Worm (Caenorhabditis elegans): ENCODE measurements around the gene T14F9.2.

Gene T14F9.2

ce11 chrX:2210751-2211150 lies 23.4 kb upstream of the T14F9.2 start, which contains the start of gene peb-1:
Gene peb-1 (plus strand): TSS chrX:2211051.
- no peak for TF ChIP-seq flt-1 (GFP tag; IDR thresholded peaks at IDR 0.05)
- no peak for TF ChIP-seq ref-1 (GFP tag; conservative IDR thresholded peaks at IDR 0.05)
- no peak for TF ChIP-seq cog-1 (tag; optimal IDR thresholded peaks at IDR 0.05)
- TF ChIP-seq med-1 (GFP tag; optimal IDR thresholded peaks at IDR 0.05; ENCODE audit: insufficient read depth): no peak
- TF ChIP-seq tab-1 (GFP tag; IDR thresholded peaks at IDR 0.05): no peak

DNA sequence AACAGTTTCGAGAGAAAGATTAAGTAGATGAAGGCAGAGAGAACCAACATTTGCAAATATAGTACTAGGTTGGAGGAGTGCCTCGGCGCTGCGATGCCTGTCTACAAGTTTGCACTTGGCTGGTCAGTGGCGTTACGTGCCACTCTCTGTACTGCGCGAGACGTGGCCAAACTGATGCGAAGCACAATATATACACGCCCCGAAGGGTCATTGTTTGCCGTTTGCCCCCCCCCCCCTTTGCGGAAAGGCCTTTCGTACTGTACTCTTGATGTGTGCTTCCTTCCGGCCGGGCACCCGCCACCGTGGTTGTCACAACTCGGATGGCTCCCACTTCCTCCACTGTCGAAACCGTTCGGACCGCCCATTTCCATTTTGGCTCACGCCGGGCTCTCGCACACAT lies 22.0 kb upstream of the T14F9.2 start:
- TF ChIP-seq ztf-23 (GFP tag; IDR thresholded peaks at IDR 0.05): no peak
- TF ChIP-seq flt-1 (GFP tag; IDR thresholded peaks at IDR 0.05): no peak
- TF ChIP-seq med-1 (GFP tag; optimal IDR thresholded peaks at IDR 0.05; ENCODE audit: insufficient read depth): no peak
- no peak for TF ChIP-seq T22C8.4 (GFP tag; IDR thresholded peaks at IDR 0.05)
- TF ChIP-seq cog-1 (tag; optimal IDR thresholded peaks at IDR 0.05): no peak
- TF ChIP-seq klf-2 (GFP tag; conservative IDR thresholded peaks at IDR 0.05): no peak
- no peak for TF ChIP-seq tab-1 (GFP tag; IDR thresholded peaks at IDR 0.05)
- no peak for TF ChIP-seq ztf-29 (GFP tag; IDR thresholded peaks at IDR 0.05)
- TF ChIP-seq ref-1 (GFP tag; conservative IDR thresholded peaks at IDR 0.05): no peak

DNA sequence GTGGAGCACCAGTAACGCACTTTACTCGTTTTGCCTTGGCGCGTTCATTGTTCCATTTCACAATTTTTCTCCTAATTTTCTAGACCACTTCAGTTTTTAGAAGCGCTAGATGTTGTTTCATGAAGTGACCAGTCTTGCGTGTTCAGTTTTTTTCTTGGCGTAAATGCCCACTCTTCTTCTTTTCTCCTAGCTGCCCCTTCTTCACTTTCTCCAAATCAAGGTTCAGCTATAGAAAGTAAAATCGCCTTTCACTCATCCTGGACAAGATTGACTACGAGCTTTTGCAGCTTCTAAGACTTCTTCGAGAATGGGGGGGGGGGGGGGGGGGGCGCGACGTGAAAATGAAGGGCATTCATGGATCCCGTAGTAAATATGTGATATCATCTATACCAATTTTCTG lies 21.4 kb upstream of the T14F9.2 start:
- TF ChIP-seq cog-1 (tag; optimal IDR thresholded peaks at IDR 0.05) (no peak), ref-1 (GFP tag; conservative IDR thresholded peaks at IDR 0.05) (no peak), med-1 (GFP tag; optimal IDR thresholded peaks at IDR 0.05; ENCODE audit: insufficient read depth) (no peak), flt-1 (GFP tag; IDR thresholded peaks at IDR 0.05) (no peak), ztf-29 (GFP tag; IDR thresholded peaks at IDR 0.05) (no peak), ztf-23 (GFP tag; IDR thresholded peaks at IDR 0.05) (no peak), klf-2 (GFP tag; conservative IDR thresholded peaks at IDR 0.05) (no peak), T22C8.4 (GFP tag; IDR thresholded peaks at IDR 0.05) (no peak), tab-1 (GFP tag; IDR thresholded peaks at IDR 0.05) (no peak)

ce11 chrX:2213400-2214362 lies 20.4 kb upstream of the T14F9.2 start:
- TF ChIP-seq ztf-23 (GFP tag; IDR thresholded peaks at IDR 0.05): 0 out of 2 replicates have a peak, but pooled peaks have one; percentile 13
- TF ChIP-seq ztf-29 (GFP tag; IDR thresholded peaks at IDR 0.05): no peak

DNA sequence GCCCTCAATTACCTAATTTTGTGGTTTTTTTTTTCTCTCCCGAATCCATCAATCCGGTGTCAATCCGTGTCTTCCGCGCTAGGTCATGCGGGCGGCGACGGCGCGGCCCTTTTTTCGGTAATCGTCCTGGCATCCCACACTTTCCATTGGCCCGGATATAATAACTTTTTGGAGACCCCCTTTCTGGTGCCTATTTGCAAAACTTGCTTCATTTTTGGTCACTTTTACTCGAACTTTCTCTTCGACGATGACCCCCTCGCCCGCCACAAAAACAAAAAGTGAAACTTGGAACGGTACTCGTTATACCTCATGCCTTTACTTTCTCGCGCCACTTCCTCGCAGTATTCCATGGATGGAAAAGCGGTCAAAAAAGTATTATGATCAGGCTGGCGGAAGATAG lies 19.7 kb upstream of the T14F9.2 start:
- TF ChIP-seq flt-1 (GFP tag; IDR thresholded peaks at IDR 0.05): no peak
- no peak for TF ChIP-seq med-1 (GFP tag; optimal IDR thresholded peaks at IDR 0.05; ENCODE audit: insufficient read depth)
- no peak for TF ChIP-seq ztf-29 (GFP tag; IDR thresholded peaks at IDR 0.05)
- TF ChIP-seq ref-1 (GFP tag; conservative IDR thresholded peaks at IDR 0.05): no peak
- TF ChIP-seq klf-2 (GFP tag; conservative IDR thresholded peaks at IDR 0.05): no peak
- TF ChIP-seq ztf-23 (GFP tag; IDR thresholded peaks at IDR 0.05): no peak
- TF ChIP-seq tab-1 (GFP tag; IDR thresholded peaks at IDR 0.05): no peak
- no peak for TF ChIP-seq T22C8.4 (GFP tag; IDR thresholded peaks at IDR 0.05)
- TF ChIP-seq cog-1 (tag; optimal IDR thresholded peaks at IDR 0.05): no peak

ce11 chrX:2215108-2215507 lies 19.0 kb upstream of the T14F9.2 start:
- no peak for TF ChIP-seq med-1 (GFP tag; optimal IDR thresholded peaks at IDR 0.05; ENCODE audit: insufficient read depth)
- no peak for TF ChIP-seq cog-1 (tag; optimal IDR thresholded peaks at IDR 0.05)
- TF ChIP-seq tab-1 (GFP tag; IDR thresholded peaks at IDR 0.05): no peak
- TF ChIP-seq T22C8.4 (GFP tag; IDR thresholded peaks at IDR 0.05): no peak
- no peak for TF ChIP-seq klf-2 (GFP tag; conservative IDR thresholded peaks at IDR 0.05)
- no peak; the same call in 1 of the 2 replicates for TF ChIP-seq flt-1 (GFP tag; IDR thresholded peaks at IDR 0.05)
- TF ChIP-seq ztf-29 (GFP tag; IDR thresholded peaks at IDR 0.05): no peak
- TF ChIP-seq ztf-23 (GFP tag; IDR thresholded peaks at IDR 0.05): no peak
- no peak for TF ChIP-seq ref-1 (GFP tag; conservative IDR thresholded peaks at IDR 0.05)

DNA sequence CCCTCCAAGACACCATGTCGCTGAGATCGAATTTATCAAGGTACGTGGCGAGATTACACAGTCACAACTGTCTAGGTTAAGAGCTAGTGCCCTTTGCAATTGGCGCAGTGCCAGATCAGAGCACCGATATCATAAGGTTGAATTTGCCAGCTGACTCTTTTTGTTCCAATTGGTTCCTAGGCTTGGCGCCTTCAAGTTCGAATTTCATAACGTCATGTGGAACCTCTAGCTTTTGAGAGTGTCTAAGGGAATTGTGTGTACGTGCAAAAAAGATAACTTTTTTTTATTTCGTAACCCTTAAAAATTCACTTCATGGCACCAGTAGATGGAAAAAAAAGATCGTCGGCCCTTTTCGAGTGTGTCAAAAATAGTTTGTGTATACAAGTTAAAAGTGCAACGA lies 17.9 kb upstream of the T14F9.2 start:
- TF ChIP-seq cog-1 (tag; optimal IDR thresholded peaks at IDR 0.05): no peak
- TF ChIP-seq ztf-29 (GFP tag; IDR thresholded peaks at IDR 0.05): no peak
- TF ChIP-seq T22C8.4 (GFP tag; IDR thresholded peaks at IDR 0.05): no peak
- TF ChIP-seq ztf-23 (GFP tag; IDR thresholded peaks at IDR 0.05): no peak
- TF ChIP-seq ref-1 (GFP tag; conservative IDR thresholded peaks at IDR 0.05): no peak
- TF ChIP-seq klf-2 (GFP tag; conservative IDR thresholded peaks at IDR 0.05): no peak
- no peak for TF ChIP-seq tab-1 (GFP tag; IDR thresholded peaks at IDR 0.05)
- TF ChIP-seq med-1 (GFP tag; optimal IDR thresholded peaks at IDR 0.05; ENCODE audit: insufficient read depth): no peak
- TF ChIP-seq flt-1 (GFP tag; IDR thresholded peaks at IDR 0.05): no peak

DNA sequence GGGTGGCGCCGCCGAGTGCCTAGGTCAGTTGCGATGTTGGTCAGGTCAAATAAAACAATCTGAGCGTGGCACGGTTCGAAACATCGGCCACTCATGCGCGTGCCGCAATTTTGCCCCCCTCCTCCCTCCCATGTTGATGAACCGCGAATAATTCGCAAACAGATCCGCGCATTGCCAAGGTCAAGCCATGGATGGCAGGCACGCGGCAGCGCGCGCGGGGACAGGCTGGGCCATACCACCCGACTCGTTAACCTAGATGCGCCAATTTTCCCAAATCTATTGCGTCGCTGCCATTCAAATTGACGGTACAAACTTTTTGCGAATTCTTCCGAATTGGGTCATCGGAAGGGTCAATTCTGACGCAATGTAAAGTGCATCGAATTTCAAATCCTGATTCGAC lies 17.5 kb upstream of the T14F9.2 start:
- 0 out of 2 replicates have a peak, but pooled peaks have one; percentile 41 for TF ChIP-seq klf-2 (GFP tag; conservative IDR thresholded peaks at IDR 0.05)
- no peak for TF ChIP-seq T22C8.4 (GFP tag; IDR thresholded peaks at IDR 0.05)

DNA sequence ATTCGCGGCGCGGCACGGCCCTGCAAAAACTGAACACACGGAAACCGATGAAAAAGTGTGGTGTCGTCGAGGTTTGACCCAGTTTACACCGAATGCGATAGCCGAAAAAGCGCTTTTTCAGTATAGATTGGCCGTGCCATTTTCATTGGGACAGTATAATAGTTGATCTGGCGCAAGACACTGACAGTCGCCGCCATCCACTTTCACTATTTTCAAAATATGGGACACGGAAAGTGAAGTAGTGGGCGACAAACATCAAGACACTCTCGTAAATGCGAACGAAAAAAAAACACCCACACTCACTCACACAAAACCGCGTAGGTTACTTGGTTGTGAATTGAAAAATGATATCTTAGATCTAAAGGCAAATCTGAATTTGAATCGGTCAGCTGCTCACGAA lies 15.1 kb upstream of the T14F9.2 start:
- TF ChIP-seq klf-2 (GFP tag; conservative IDR thresholded peaks at IDR 0.05) (no peak), ref-1 (GFP tag; conservative IDR thresholded peaks at IDR 0.05) (no peak), cog-1 (tag; optimal IDR thresholded peaks at IDR 0.05) (no peak), ztf-29 (GFP tag; IDR thresholded peaks at IDR 0.05) (no peak), flt-1 (GFP tag; IDR thresholded peaks at IDR 0.05) (no peak), tab-1 (GFP tag; IDR thresholded peaks at IDR 0.05) (no peak), T22C8.4 (GFP tag; IDR thresholded peaks at IDR 0.05) (no peak), med-1 (GFP tag; optimal IDR thresholded peaks at IDR 0.05; ENCODE audit: insufficient read depth) (no peak)

DNA sequence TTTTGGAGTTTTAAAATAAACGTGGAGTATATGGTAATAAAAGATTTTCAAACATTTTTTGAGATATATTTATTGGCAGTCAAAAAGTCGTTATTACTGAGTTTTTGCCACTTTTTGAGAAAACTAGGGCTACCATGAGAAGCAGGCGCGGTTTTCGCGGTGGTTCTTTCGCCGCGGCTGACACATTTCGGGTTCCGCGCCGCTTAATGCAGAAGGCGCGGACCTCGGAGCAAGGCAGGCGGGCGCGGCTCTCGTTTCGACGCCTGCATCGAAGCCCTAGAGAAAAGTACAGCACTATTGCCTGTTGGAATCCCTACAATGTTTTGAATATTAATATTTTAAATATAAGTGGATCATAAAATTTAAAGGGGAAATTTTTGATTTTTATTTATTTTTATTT lies 14.7 kb upstream of the T14F9.2 start:
- TF ChIP-seq flt-1 (GFP tag; IDR thresholded peaks at IDR 0.05) (no peak), med-1 (GFP tag; optimal IDR thresholded peaks at IDR 0.05; ENCODE audit: insufficient read depth) (no peak), tab-1 (GFP tag; IDR thresholded peaks at IDR 0.05) (no peak), klf-2 (GFP tag; conservative IDR thresholded peaks at IDR 0.05) (no peak), ztf-23 (GFP tag; IDR thresholded peaks at IDR 0.05) (no peak), cog-1 (tag; optimal IDR thresholded peaks at IDR 0.05) (no peak), T22C8.4 (GFP tag; IDR thresholded peaks at IDR 0.05) (no peak), ztf-29 (GFP tag; IDR thresholded peaks at IDR 0.05) (no peak), ref-1 (GFP tag; conservative IDR thresholded peaks at IDR 0.05) (no peak)
